Worm (Caenorhabditis elegans) whole organism, early embryonic: ENCODE measurements around the gene T05E12.3.

Experiments used
- B0310.2 ChIP-seq: sonication (generic microtip); optimal IDR thresholded peaks from 2 replicates; lab custom pipeline; 2016; ENCODE audit warnings: mild to moderate bottlenecking, missing genetic modification characterization, missing compliant biosample characterization
- aly-1 ChIP-seq: sonication (generic microtip); optimal IDR thresholded peaks from 2 replicates; lab custom pipeline; 2016; ENCODE audit warnings: missing genetic modification characterization, missing compliant biosample characterization
- ama-1 ChIP-seq: fragments of 150-350 bp; optimal IDR thresholded peaks from 2 replicates; lab custom pipeline; 2014

DNA sequence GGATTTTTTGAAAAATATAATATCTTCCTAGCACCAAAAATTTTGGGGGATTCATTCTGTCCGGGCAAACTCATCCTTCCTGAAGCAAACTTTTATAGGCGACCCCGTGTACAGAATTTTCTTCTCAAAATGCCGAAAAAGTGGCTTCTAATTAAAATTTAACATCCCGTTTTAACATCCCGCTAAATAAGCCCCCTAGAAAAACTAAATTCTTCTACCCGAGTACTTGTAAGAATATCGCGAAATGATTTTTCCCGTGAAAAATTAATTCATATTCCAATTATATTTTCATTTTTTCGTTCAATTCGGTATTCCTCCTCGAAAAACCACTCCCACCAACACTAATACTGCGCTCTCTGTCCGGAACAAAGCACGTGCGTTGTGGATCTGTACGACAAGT is 8.9 kb downstream of the T05E12.3 start, which contains the start of gene T05E12.8:
- TF ChIP-seq aly-1 (tag; lab: Kevin White, UChicago) = no peak
- TF ChIP-seq B0310.2 (tag; lab: Kevin White, UChicago) = no peak
- TF ChIP-seq ama-1 = no peak
